Worm (Caenorhabditis elegans) whole organism, L3 larva: ENCODE results near the gene srh-33.

Source experiments
- elt-1 ChIP-seq: fragments of 150-350 bp; optimal IDR thresholded peaks from 2 replicates; lab custom pipeline; 2014; ENCODE audit warnings: missing biosample characterization, missing genetic modification characterization
- mml-1 ChIP-seq: fragments of 150-350 bp; sonication (generic microtip); optimal IDR thresholded peaks from 3 replicates; lab custom pipeline; 2014; ENCODE audit warnings: missing biosample characterization, missing genetic modification characterization
- unc-39 ChIP-seq: sonication (generic microtip); optimal IDR thresholded peaks from 4 replicates; lab custom pipeline; 2017; ENCODE audit warnings: missing biosample characterization, missing genetic modification characterization

DNA sequence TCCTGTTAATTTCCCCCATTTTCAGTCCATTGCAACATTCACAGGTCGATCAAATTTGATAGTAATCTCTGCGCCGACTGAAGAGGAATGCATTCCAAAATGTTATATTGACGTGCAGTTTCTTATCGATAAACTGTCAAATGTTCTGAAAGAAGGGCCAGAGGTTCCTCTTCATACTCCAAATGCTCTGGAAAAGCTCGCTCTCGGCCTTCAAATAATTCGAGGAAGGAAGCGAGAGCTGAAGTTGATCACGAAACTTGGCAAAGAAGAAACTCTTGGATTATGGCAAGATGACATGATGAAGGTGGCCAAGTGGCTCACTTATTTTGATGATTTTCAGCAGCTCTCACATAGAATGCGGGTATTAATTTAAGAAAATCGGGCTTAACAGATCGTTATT is 36.0 kb upstream of the srh-33 start:
- no peak for TF ChIP-seq mml-1
- TF ChIP-seq elt-1 (tag; lab: Kevin White, UChicago), result no peak
- TF ChIP-seq unc-39 (tag; lab: Kevin White, UChicago), result no peak
